Worm (Caenorhabditis elegans): ENCODE measurements around the gene K06H7.2.

ce11 chrIII:8111347-8111746, 18.0 kb downstream of the K06H7.2 start:
- TF ChIP-seq nhr-237 (tag; optimal IDR thresholded peaks at IDR 0.05), result no peak
- no peak for TF ChIP-seq dmd-4 (tag; optimal IDR thresholded peaks at IDR 0.05)
- TF ChIP-seq ceh-82 (tag; optimal IDR thresholded peaks at IDR 0.05), result no peak
- no peak for TF ChIP-seq alr-1 (tag; optimal IDR thresholded peaks at IDR 0.05)
- no peak for TF ChIP-seq ztf-11 (tag; optimal IDR thresholded peaks at IDR 0.05)
- no peak for TF ChIP-seq lin-13 (GFP tag; optimal IDR thresholded peaks at IDR 0.05)
- TF ChIP-seq elt-1 (tag; optimal IDR thresholded peaks at IDR 0.05), result no peak
- no peak for TF ChIP-seq F13H6.1 (tag; optimal IDR thresholded peaks at IDR 0.05)
- no peak for TF ChIP-seq elt-3 (tag; optimal IDR thresholded peaks at IDR 0.05)
- no peak for TF ChIP-seq mab-5 (tag; optimal IDR thresholded peaks at IDR 0.05)
